Worm (Caenorhabditis elegans): ENCODE results near the gene B0554.4.

- no peak for TF ChIP-seq ama-1 (optimal IDR thresholded peaks at IDR 0.05)
- no peak for TF ChIP-seq ztf-16 (tag; optimal IDR thresholded peaks at IDR 0.05)
- no peak for TF ChIP-seq zip-5 (tag; optimal IDR thresholded peaks at IDR 0.05)
- no peak for TF ChIP-seq ets-4 (tag; optimal IDR thresholded peaks at IDR 0.05)
- no peak for TF ChIP-seq hlh-30 (tag; optimal IDR thresholded peaks at IDR 0.05; ENCODE audit: insufficient read depth)
- TF ChIP-seq eyg-1 (tag; optimal IDR thresholded peaks at IDR 0.05), result no peak
- TF ChIP-seq pqm-1 (tag; optimal IDR thresholded peaks at IDR 0.05), result no peak
- TF ChIP-seq dmd-4 (tag; optimal IDR thresholded peaks at IDR 0.05; ENCODE audit: borderline replicate concordance), result peak; percentile 6
- no peak for TF ChIP-seq unc-55 (GFP tag; optimal IDR thresholded peaks at IDR 0.05)
- no peak for TF ChIP-seq T23F11.4 (GFP tag; optimal IDR thresholded peaks at IDR 0.05)
These were observed 18.0 kb downstream of the B0554.4 start for ce11 chrV:446988-447387.
